Worm (Caenorhabditis elegans) whole organism, L4 larva: ENCODE measurements around the gene abcf-1.

ENCODE experiments used
- F49E8.2 ChIP-seq: sonication (generic microtip); optimal IDR thresholded peaks from 2 replicates; lab custom pipeline; 2016; ENCODE audit warnings: missing compliant biosample characterization, mild to moderate bottlenecking, missing genetic modification characterization, borderline replicate concordance
- Y105C5A.15 ChIP-seq: fragments of 200-800 bp; sonication (Bioruptor generic); IDR thresholded peaks from 2 replicates; pipeline ENCODE4 v1.3.6; 2022; ENCODE audit warnings: missing genetic modification characterization, missing compliant biosample characterization
- ceh-32 ChIP-seq: sonication (generic microtip); optimal IDR thresholded peaks from 2 replicates; lab custom pipeline; 2016; ENCODE audit warnings: mild to moderate bottlenecking, missing genetic modification characterization, missing compliant biosample characterization; ENCODE audit not compliant: poor library complexity
- daf-12 ChIP-seq: fragments of 150-350 bp; optimal IDR thresholded peaks from 2 replicates; lab custom pipeline; 2014; ENCODE audit warnings: missing biosample characterization, missing genetic modification reagents, missing genetic modification characterization
- lin-15B ChIP-seq: fragments of 150-350 bp; sonication (generic microtip); optimal IDR thresholded peaks from 3 replicates; lab custom pipeline; 2014; ENCODE audit warnings: missing biosample characterization, missing genetic modification characterization
- nhr-10 ChIP-seq: fragments of 150-350 bp; optimal IDR thresholded peaks from 2 replicates; lab custom pipeline; 2014; ENCODE audit warnings: missing biosample characterization, missing genetic modification characterization
- nhr-25 ChIP-seq: sonication (generic microtip); optimal IDR thresholded peaks from 2 replicates; lab custom pipeline; 2017; ENCODE audit warnings: missing genetic modification characterization, mild to moderate bottlenecking, missing compliant biosample characterization, antibody characterized with exemption, moderate library complexity, borderline replicate concordance; ENCODE audit not compliant: insufficient read depth
- nhr-28 ChIP-seq: fragments of 150-350 bp; optimal IDR thresholded peaks from 2 replicates; lab custom pipeline; 2014; ENCODE audit warnings: missing biosample characterization, missing genetic modification characterization
- nhr-77 ChIP-seq: fragments of 150-350 bp; optimal IDR thresholded peaks from 2 replicates; lab custom pipeline; 2014; ENCODE audit warnings: missing biosample characterization, missing genetic modification characterization
- unc-130 ChIP-seq: sonication (generic microtip); optimal IDR thresholded peaks from 2 replicates; lab custom pipeline; 2016; ENCODE audit warnings: missing genetic modification reagents, missing genetic modification characterization, missing compliant biosample characterization
- unc-39 ChIP-seq: sonication (generic microtip); optimal IDR thresholded peaks from 2 replicates; lab custom pipeline; 2017; ENCODE audit warnings: missing biosample characterization, missing genetic modification characterization
- unc-62 ChIP-seq, 3 experiments: fragments of 150-350 bp in 1 of 3; sonication (generic microtip); optimal IDR thresholded peaks in 2 of 3; peaks in 1 of 3; 1 replicate in 1 of 3; 2 replicates in 2 of 3; lab custom pipeline; 2014 to 2017; ENCODE audit warnings: missing biosample characterization in 3 of 3, missing genetic modification characterization in 3 of 3, missing genetic modification reagents in 3 of 3, missing genotype in 1 of 3
- zip-11 ChIP-seq: fragments of 200-800 bp; sonication (Bioruptor generic); IDR thresholded peaks from 2 replicates; pipeline ENCODE4 v1.3.6; 2022; ENCODE audit warnings: missing genetic modification characterization, missing compliant biosample characterization

DNA sequence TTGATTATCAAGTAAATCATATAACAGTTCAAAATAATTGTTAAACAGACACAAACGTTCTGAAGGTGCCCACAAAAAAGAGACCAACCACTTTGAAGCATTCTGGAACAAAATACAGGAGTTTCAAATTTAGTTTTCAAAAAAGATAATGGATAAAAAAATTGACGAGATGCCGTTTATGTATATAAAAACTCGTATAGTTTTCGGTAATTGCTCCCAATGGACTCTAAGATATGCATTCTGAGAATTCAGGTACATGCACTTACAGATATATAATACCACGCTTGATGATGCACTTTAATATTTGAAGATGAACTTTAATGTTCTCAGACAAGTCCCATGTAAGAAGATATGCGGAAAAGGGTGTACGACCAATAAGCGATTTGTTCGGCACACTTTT lies 44.6 kb downstream of the abcf-1 start, which contains the start of gene str-181:
- TF ChIP-seq unc-39 (tag; lab: Kevin White, UChicago) (no peak), unc-130 (no peak), nhr-10 (no peak), F49E8.2 (no peak), nhr-28 (tag; lab: Kevin White, UChicago) (no peak), lin-15B (tag; lab: Kevin White, UChicago) (no peak), nhr-25 (tag; lab: Kevin White, UChicago) (no peak), nhr-77 (tag; lab: Kevin White, UChicago) (no peak), unc-62 (GFP tag; optimal IDR thresholded peaks at IDR 0.05 in 1 of 2; lab: Kevin White, UChicago) (no peak), unc-62 (tag; optimal IDR thresholded peaks at IDR 0.05; lab: Kevin White, UChicago) (no peak), daf-12 (tag; lab: Kevin White, UChicago) (no peak), zip-11 (GFP tag; lab: Robert Waterston, UW) (no peak), Y105C5A.15 (GFP tag; lab: Robert Waterston, UW) (no peak), ceh-32 (tag; lab: Kevin White, UChicago) (no peak)
